Worm (Caenorhabditis elegans): ENCODE data around the gene srx-96.

The srx-96 gene

ce11 chrV:13744901-13745300 lies 33.7 kb downstream of the srx-96 start, which contains the start of gene F35E12.9:
F35E12.9 (minus strand) TSS chrV:13745127.
- no peak for TF ChIP-seq lin-32 (GFP tag; optimal IDR thresholded peaks at IDR 0.05)
- TF ChIP-seq lin-13 (tag; optimal IDR thresholded peaks at IDR 0.05) = no peak
- no peak for TF ChIP-seq ceh-39 (tag; optimal IDR thresholded peaks at IDR 0.05)
- no peak for TF ChIP-seq hlh-1 (tag; optimal IDR thresholded peaks at IDR 0.05)
- no peak for TF ChIP-seq ces-1 (GFP tag; optimal IDR thresholded peaks at IDR 0.05)
- no peak for TF ChIP-seq zip-8 (tag; optimal IDR thresholded peaks at IDR 0.05)

DNA sequence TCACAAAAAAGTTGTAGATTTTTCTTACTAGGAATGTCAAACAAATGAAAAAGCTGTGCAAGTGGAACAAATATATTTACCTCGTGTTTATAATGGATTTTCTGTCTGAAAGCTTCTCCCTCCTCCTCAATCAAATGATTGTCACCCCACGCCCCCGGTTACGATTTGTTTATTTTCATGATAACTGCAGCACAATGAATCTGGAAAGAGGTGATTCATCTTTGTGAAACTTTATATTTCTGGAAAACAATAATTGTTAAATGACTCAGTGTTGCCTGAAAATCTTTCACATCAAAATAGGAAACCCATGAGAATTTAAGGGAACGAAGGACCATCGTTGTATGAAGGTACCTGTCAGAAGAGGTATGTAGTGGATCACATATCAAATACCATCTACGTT lies 37.5 kb downstream of the srx-96 start, which contains the start of gene F35E12.10:
TSS of gene F35E12.10 (minus strand) at position 101 of the 400 bp plus-strand sequence.
- no peak for TF ChIP-seq lin-13 (tag; optimal IDR thresholded peaks at IDR 0.05)
- no peak for TF ChIP-seq ceh-39 (tag; optimal IDR thresholded peaks at IDR 0.05)

DNA sequence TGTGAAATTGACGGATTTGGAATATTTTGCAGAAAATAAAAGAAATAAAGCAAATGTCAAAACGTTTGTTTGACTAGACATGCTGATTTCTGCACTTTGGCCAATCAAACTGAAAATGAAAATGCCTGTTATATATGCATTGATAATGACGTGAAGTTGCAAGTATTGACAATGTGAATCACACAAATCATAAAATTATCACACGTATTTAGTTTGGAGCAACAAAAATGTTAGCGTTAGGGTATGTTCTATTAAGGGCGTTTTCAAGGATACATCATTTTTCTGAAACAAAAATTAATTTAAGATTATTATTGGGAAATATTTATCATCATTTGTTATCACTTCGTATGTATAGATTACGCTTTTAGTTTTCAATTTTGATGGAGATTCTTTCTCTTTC lies 40.7 kb downstream of the srx-96 start, which contains the start of gene cld-9:
TSS of gene cld-9 (minus strand) at position 81 of the 400 bp plus-strand sequence.
- TF ChIP-seq nhr-28 (tag; optimal IDR thresholded peaks at IDR 0.05) = no peak
- no peak for TF ChIP-seq bed-3 (GFP tag; optimal IDR thresholded peaks at IDR 0.05)
- no peak for TF ChIP-seq mls-2 (tag; optimal IDR thresholded peaks at IDR 0.05)
- TF ChIP-seq sem-2 (GFP tag; optimal IDR thresholded peaks at IDR 0.05) = no peak
- no peak for TF ChIP-seq ztf-11 (tag; optimal IDR thresholded peaks at IDR 0.05)
- no peak for TF ChIP-seq blmp-1 (tag; optimal IDR thresholded peaks at IDR 0.05)
- no peak for TF ChIP-seq sptf-1 (tag; optimal IDR thresholded peaks at IDR 0.05)
- no peak for TF ChIP-seq nhr-2 (tag; optimal IDR thresholded peaks at IDR 0.05)
- TF ChIP-seq unc-62 (GFP tag; optimal IDR thresholded peaks at IDR 0.05) = no peak
- TF ChIP-seq ceh-39 (tag; optimal IDR thresholded peaks at IDR 0.05) = no peak
- TF ChIP-seq cnd-1 (tag; optimal IDR thresholded peaks at IDR 0.05) = no peak
- no peak for TF ChIP-seq flh-1 (GFP tag; optimal IDR thresholded peaks at IDR 0.05)

DNA sequence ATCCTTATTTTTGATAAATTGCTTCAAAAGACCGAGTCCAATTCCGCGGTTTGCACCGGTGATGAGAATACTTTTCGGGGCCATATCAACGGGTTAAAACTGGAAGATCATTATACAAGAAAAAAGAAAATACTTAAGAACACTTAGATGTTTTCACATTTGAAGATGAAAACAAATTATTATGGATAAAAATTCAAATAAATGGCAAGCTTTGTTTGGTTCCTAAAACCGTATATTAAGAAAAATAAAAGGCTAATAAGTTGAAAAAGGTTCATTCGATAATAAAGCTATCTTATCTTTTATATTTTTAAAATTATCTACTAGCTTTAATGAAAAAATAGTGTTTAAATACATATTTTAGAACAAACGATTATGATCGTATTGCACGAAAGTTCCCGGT lies 42.3 kb downstream of the srx-96 start, which contains the start of gene F20G2.1:
TSS of gene F20G2.1 (minus strand) at position 101 of the 400 bp plus-strand sequence.
- no peak for TF ChIP-seq mab-5 (tag; optimal IDR thresholded peaks at IDR 0.05)
- TF ChIP-seq ceh-39 (tag; optimal IDR thresholded peaks at IDR 0.05) = no peak
- no peak for TF ChIP-seq unc-39 (tag; optimal IDR thresholded peaks at IDR 0.05)
- TF ChIP-seq unc-62 (GFP tag; optimal IDR thresholded peaks at IDR 0.05) = no peak
- TF ChIP-seq nhr-237 (tag; optimal IDR thresholded peaks at IDR 0.05) = no peak
- TF ChIP-seq nhr-28 (tag; optimal IDR thresholded peaks at IDR 0.05) = no peak
- TF ChIP-seq cnd-1 (tag; optimal IDR thresholded peaks at IDR 0.05) = no peak
- TF ChIP-seq ceh-83 (GFP tag; optimal IDR thresholded peaks at IDR 0.05) = no peak
- TF ChIP-seq mls-2 (tag; optimal IDR thresholded peaks at IDR 0.05) = no peak

- TF ChIP-seq ceh-39 (tag; optimal IDR thresholded peaks at IDR 0.05) = no peak
- TF ChIP-seq hlh-1 (tag; optimal IDR thresholded peaks at IDR 0.05) = peak; percentile 6
Observed at ce11 chrV:13756359-13757091, 45.4 kb downstream of the srx-96 start, which contains the start of gene F20G2.2. F20G2.2 (minus strand) TSS chrV:13756409.

DNA sequence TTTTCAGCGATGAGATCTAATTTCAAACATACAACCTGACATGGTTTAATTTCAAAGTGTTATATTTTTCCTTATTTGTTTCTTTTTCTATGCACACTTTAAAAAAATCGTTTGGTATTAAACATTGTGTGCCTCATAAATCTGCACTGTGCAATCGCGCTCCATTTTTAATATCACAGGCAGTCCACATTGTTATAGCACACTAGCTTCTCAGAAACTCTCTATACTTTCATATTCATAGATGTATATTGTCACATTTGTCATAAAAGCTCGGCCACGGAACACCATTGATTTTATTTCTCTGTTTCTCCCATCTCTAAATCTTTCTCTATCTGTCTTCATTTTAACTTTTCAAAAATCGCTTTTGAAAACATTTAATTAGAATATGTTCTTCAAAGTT lies 46.2 kb downstream of the srx-96 start:
- TF ChIP-seq ces-1 (GFP tag; optimal IDR thresholded peaks at IDR 0.05) = peak; percentile 32
- TF ChIP-seq elt-1 (tag; optimal IDR thresholded peaks at IDR 0.05; ENCODE audit: borderline replicate concordance, insufficient read depth) = no peak

Data from whole organism, mixed stage, embryonic.